Worm (Caenorhabditis elegans) whole organism, L1 larva: ENCODE results near the gene T19D12.2.

ENCODE experiments used
- fkh-8 ChIP-seq: sonication (generic microtip); optimal IDR thresholded peaks from 2 replicates; lab custom pipeline; 2016; ENCODE audit warnings: mild to moderate bottlenecking, missing genetic modification characterization, missing compliant biosample characterization
- jun-1 ChIP-seq: fragments of 150-350 bp; optimal IDR thresholded peaks from 2 replicates; lab custom pipeline; 2014; ENCODE audit warnings: missing biosample characterization, missing genetic modification reagents, missing genetic modification characterization
- snpc-4 ChIP-seq: fragments of 150-350 bp; optimal IDR thresholded peaks from 2 replicates; lab custom pipeline; 2014; ENCODE audit warnings: missing biosample characterization, missing genetic modification characterization
- unc-130 ChIP-seq: fragments of 150-350 bp; optimal IDR thresholded peaks from 2 replicates; lab custom pipeline; 2017; ENCODE audit warnings: missing biosample characterization, missing genetic modification characterization, inconsistent platforms
- zag-1 ChIP-seq: fragments of 150-350 bp; optimal IDR thresholded peaks from 2 replicates; lab custom pipeline; 2014; ENCODE audit warnings: missing biosample characterization, missing genetic modification characterization

DNA sequence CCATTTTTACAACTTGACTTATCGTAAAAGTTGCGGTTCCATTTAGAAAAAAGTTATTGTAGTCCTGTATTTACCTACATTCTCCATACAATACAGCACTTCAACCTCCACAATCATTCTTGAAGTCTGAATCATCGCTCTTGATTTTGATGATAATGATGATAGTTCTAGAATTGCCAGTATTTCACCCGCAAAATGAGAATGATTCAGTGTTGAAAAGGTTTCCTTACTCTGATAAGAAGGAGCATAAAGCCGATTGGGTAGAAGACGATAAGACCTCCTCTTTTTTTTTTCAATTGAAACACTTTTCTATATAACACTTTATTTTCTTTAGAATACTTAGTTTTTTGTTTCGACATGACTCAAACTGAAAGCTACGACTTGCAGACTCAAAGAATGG lies 30.3 kb upstream of the T19D12.2 start, which contains the start of gene T19D12.4:
- no peak for TF ChIP-seq zag-1 (tag; lab: Kevin White, UChicago)
- TF ChIP-seq jun-1 (tag; lab: Kevin White, UChicago) = no peak
- TF ChIP-seq unc-130 (tag; lab: Kevin White, UChicago) = no peak
- no peak for TF ChIP-seq snpc-4 (tag; lab: Kevin White, UChicago)
- no peak for TF ChIP-seq fkh-8 (tag; lab: Kevin White, UChicago)
